Fruit fly (Drosophila melanogaster) whole organism, wandering third instar larva: ENCODE results near the gene Exo70.

Experiments
- Jra ChIP-seq: sonication (Bioruptor generic); optimal IDR thresholded peaks from 2 replicates; lab custom pipeline; 2016; ENCODE audit warnings: missing biosample characterization, missing genetic modification characterization
- brk ChIP-seq: fragments of 200-800 bp; sonication (Bioruptor generic); optimal IDR thresholded peaks from 2 replicates; lab custom pipeline; 2016; ENCODE audit warnings: missing biosample characterization, mild to moderate bottlenecking, missing genetic modification characterization
- psq ChIP-seq: fragments of 200-800 bp; sonication (Bioruptor generic); optimal IDR thresholded peaks from 3 replicates; lab custom pipeline; 2017; ENCODE audit warnings: missing biosample characterization, mild to moderate bottlenecking, missing genetic modification characterization, moderate library complexity

dm6 chr3L:8379161-8379560, 32.5 kb upstream of the Exo70 start:
- TF ChIP-seq brk (GFP tag; lab: Kevin White, UChicago): no peak
- no peak for TF ChIP-seq psq (GFP tag; lab: Kevin White, UChicago)
- TF ChIP-seq Jra (GFP tag; lab: Kevin White, UChicago): no peak
